Worm (Caenorhabditis elegans): ENCODE data around the gene ZC204.6.
"Not testable (repeated sequence)": the region's sequence is repeated elsewhere in the genome, so short reads cannot be mapped to it uniquely, and the experiment has no call there.

DNA sequence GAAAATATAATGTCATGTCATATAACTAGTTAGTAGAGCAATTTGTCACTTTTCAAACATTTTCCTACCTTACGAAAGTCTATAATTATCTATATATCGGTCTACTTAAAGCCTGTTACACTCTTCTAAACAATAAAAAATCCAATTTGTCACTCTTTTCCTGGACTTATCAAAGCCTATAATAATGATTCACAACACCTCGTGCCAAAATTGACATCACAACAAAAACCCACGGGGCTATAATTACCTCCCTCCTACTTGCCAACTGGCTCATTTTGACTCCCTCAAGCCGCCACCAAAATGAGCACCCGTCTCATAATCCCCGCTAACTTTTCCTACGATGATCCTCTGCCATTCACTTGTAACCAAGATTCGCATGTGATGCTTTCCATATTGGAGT lies 8.2 kb downstream of the ZC204.6 start, which contains the start of gene srg-20:
- TF ChIP-seq ama-1 (optimal IDR thresholded peaks at IDR 0.05); B0310.2 (tag; optimal IDR thresholded peaks at IDR 0.05): not testable (repeated sequence)
